Worm (Caenorhabditis elegans) whole organism, L4 larva: ENCODE results near the gene col-14.

Experiments used
- aly-2 ChIP-seq: sonication (generic microtip); optimal IDR thresholded peaks from 2 replicates; lab custom pipeline; 2018; ENCODE audit warnings: missing biosample characterization, missing genetic modification characterization
- ama-1 ChIP-seq: fragments of 150-350 bp; optimal IDR thresholded peaks from 2 replicates; lab custom pipeline; 2014; ENCODE audit warnings: inconsistent platforms, mixed read lengths
- dpl-1 ChIP-seq: fragments of 150-350 bp; optimal IDR thresholded peaks from 2 replicates; lab custom pipeline; 2014; ENCODE audit warnings: missing biosample characterization, missing genetic modification reagents, missing genetic modification characterization
- nhr-111 ChIP-seq: fragments of 200-800 bp; sonication (Bioruptor generic); optimal IDR thresholded peaks from 2 replicates; lab custom pipeline; 2018; ENCODE audit warnings: mild to moderate bottlenecking, missing genetic modification characterization, missing compliant biosample characterization

ce11 chrIV:7722806-7723205 is 30.4 kb upstream of the col-14 start, which contains the start of gene C50F7.6:
- TF ChIP-seq nhr-111 (no peak), dpl-1 (no peak), aly-2 (tag; lab: Kevin White, UChicago) (no peak), ama-1 (lab: Kevin White, UChicago) (no peak)
